Fruit fly (Drosophila melanogaster): ENCODE results near the gene PSMG1.
A peak's percentile ranks its signal among the peaks of the same experiment; 100 is the strongest.

PSMG1 gene

DNA sequence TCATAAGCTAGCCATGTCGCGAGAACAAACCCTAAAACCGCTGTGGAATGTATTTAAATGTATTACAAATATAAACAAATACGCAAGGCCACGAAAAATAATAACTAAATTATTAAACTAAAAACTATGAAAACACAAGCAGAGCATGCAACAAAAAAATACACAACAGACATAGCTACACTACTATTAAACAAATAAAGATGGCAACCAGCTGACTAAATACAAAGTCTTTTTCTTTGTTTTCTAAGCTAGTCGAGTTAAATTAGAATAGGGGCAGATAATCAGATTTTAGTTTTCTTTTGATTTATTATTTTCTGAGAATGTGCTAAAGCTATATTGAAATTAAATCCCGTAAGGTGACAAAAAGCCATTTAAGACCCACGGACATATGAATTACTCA lies 47.5 kb downstream of the PSMG1 start (continued):
- TF ChIP-seq nerfin-2 (GFP tag; IDR thresholded peaks at IDR 0.05; ENCODE audit: partially characterized antibody) (no peak), gcm2 (GFP tag; optimal IDR thresholded peaks at IDR 0.05) (no peak), wek (GFP tag; optimal IDR thresholded peaks at IDR 0.05) (peak; percentile 17), amos (GFP tag; IDR thresholded peaks at IDR 0.05; ENCODE audit: partially characterized antibody) (no peak), C15 (GFP tag; IDR thresholded peaks at IDR 0.05) (no peak), otp (GFP tag; IDR thresholded peaks at IDR 0.05) (no peak), CG34224 (GFP tag; IDR thresholded peaks at IDR 0.05; ENCODE audit: partially characterized antibody) (no peak), scrt (GFP tag; optimal IDR thresholded peaks at IDR 0.05) (peak; percentile 53), pho (GFP tag; optimal IDR thresholded peaks at IDR 0.05) (peak; percentile 12), wdn (GFP tag; IDR thresholded peaks at IDR 0.05) (no peak), HHEX (GFP tag; optimal IDR thresholded peaks at IDR 0.05) (peak; percentile 46), CG11085 (GFP tag; IDR thresholded peaks at IDR 0.05) (no peak), CG32767 (GFP tag; IDR thresholded peaks at IDR 0.05) (no peak), CG6854 (GFP tag; optimal IDR thresholded peaks at IDR 0.05) (peak; percentile 66), CG12942 (GFP tag; optimal IDR thresholded peaks at IDR 0.05) (no peak), tap (tag; optimal IDR thresholded peaks at IDR 0.05) (no peak), disco-r (GFP tag; optimal IDR thresholded peaks at IDR 0.05) (no peak), CG10147 (GFP tag; optimal IDR thresholded peaks at IDR 0.05) (no peak), org-1 (GFP tag; optimal IDR thresholded peaks at IDR 0.05) (peak; percentile 13), kni (GFP tag; optimal IDR thresholded peaks at IDR 0.05) (no peak), CG31388 (GFP tag; optimal IDR thresholded peaks at IDR 0.05) (no peak), ranshi (GFP tag; IDR thresholded peaks at IDR 0.05) (no peak), slp2 (GFP tag; optimal IDR thresholded peaks at IDR 0.05) (no peak), Dbx (GFP tag; IDR thresholded peaks at IDR 0.05) (no peak), lab (GFP tag; optimal IDR thresholded peaks at IDR 0.05) (peak; percentile 84), CG30403 (GFP tag; optimal IDR thresholded peaks at IDR 0.05) (no peak), Bteb2 (GFP tag; optimal IDR thresholded peaks at IDR 0.05) (no peak), Hey (tag; optimal IDR thresholded peaks at IDR 0.05) (no peak), mirr (GFP tag; optimal IDR thresholded peaks at IDR 0.05) (no peak), CG17359 (tag; optimal IDR thresholded peaks at IDR 0.05) (peak; percentile 36), CG10959 (GFP tag; IDR thresholded peaks at IDR 0.05) (no peak), CG7556 (GFP tag; optimal IDR thresholded peaks at IDR 0.05) (peak; percentile 44), CG4730 (GFP tag; IDR thresholded peaks at IDR 0.05) (no peak), Mad (GFP tag; optimal IDR thresholded peaks at IDR 0.05) (no peak), onecut (GFP tag; IDR thresholded peaks at IDR 0.05) (no peak), D (optimal IDR thresholded peaks at IDR 0.05) (no peak), D (GFP tag; optimal IDR thresholded peaks at IDR 0.05) (no peak), CG15696 (tag; optimal IDR thresholded peaks at IDR 0.05) (no peak), CG17186 (GFP tag; optimal IDR thresholded peaks at IDR 0.05) (no peak), Six4 (GFP tag; optimal IDR thresholded peaks at IDR 0.05) (no peak), dpn (GFP tag; optimal IDR thresholded peaks at IDR 0.05) (no peak), CG7839 (tag; optimal IDR thresholded peaks at IDR 0.05) (no peak), CG11723 (GFP tag; optimal IDR thresholded peaks at IDR 0.05) (no peak), CG12659 (GFP tag; optimal IDR thresholded peaks at IDR 0.05) (peak; percentile 38), E2f2 (GFP tag; IDR thresholded peaks at IDR 0.05) (no peak), CG32532 (GFP tag; IDR thresholded peaks at IDR 0.05) (no peak), trh (GFP tag; optimal IDR thresholded peaks at IDR 0.05) (no peak), CG3407 (GFP tag; optimal IDR thresholded peaks at IDR 0.05) (peak; percentile 21), Optix (GFP tag; IDR thresholded peaks at IDR 0.05) (no peak), Ets65A (GFP tag) (no peak), CG4617 (GFP tag; optimal IDR thresholded peaks at IDR 0.05; ENCODE audit: borderline replicate concordance) (no peak), CTCF (GFP tag; optimal IDR thresholded peaks at IDR 0.05) (no peak), CG8089 (GFP tag; optimal IDR thresholded peaks at IDR 0.05) (no peak)

All from whole organism, embryonic.